Fruit fly (Drosophila melanogaster) whole organism: ENCODE data around the gene CG43203.

Experiments
- CG8478 ChIP-seq: fragments of >200 bp; optimal IDR thresholded peaks from 2 replicates; lab custom pipeline; 2018; ENCODE audit warnings: inconsistent platforms
- Dll ChIP-seq: fragments of >200 bp; optimal IDR thresholded peaks from 2 replicates; lab custom pipeline; 2017
- EcR ChIP-seq, 2 experiments: fragments of >200 bp; optimal IDR thresholded peaks; 2 replicates each; lab custom pipeline; 2017; ENCODE audit warnings: missing biosample characterization in 2 of 2, missing genetic modification characterization in 2 of 2, missing genetic modification reagents in 2 of 2
- pan ChIP-seq: fragments of >200 bp; optimal IDR thresholded peaks from 2 replicates; lab custom pipeline; 2017
- psq ChIP-seq: fragments of >200 bp; optimal IDR thresholded peaks from 2 replicates; lab custom pipeline; 2017
- usp ChIP-seq: fragments of >200 bp; optimal IDR thresholded peaks from 2 replicates; lab custom pipeline; 2017; ENCODE audit warnings: missing biosample characterization, missing genetic modification characterization, mixed read lengths

Gene CG43203

dm6 chr3R:19383298-19383697 lies 29.4 kb downstream of the CG43203 start:
- no peak for TF ChIP-seq Dll (lab: Kevin White, UChicago)

dm6 chr3R:19387608-19388007 lies 33.8 kb downstream of the CG43203 start, which contains the start of gene CG3734:
Gene CG3734 (plus strand): TSS chr3R:19387861.
- TF ChIP-seq CG8478 (lab: Kevin White, UChicago): no peak
- TF ChIP-seq pan: no peak
- no peak for TF ChIP-seq usp (GFP tag; lab: Kevin White, UChicago)
- no peak for TF ChIP-seq Dll (lab: Kevin White, UChicago)
- no peak for TF ChIP-seq psq (lab: Kevin White, UChicago)
- no peak for TF ChIP-seq EcR (GFP tag; optimal IDR thresholded peaks at IDR 0.05; lab: Kevin White, UChicago)

- no peak for TF ChIP-seq psq (lab: Kevin White, UChicago)
- TF ChIP-seq EcR (GFP tag; optimal IDR thresholded peaks at IDR 0.05; lab: Kevin White, UChicago): no peak
- TF ChIP-seq Dll (lab: Kevin White, UChicago): no peak
- no peak for TF ChIP-seq pan
- no peak for TF ChIP-seq CG8478 (lab: Kevin White, UChicago)
- no peak for TF ChIP-seq usp (GFP tag; lab: Kevin White, UChicago)
These were observed 36.1 kb downstream of the CG43203 start, which contains the start of gene CG18493 for dm6 chr3R:19389919-19390318. Gene CG18493 (plus strand): TSS chr3R:19390270.

- TF ChIP-seq usp (GFP tag; lab: Kevin White, UChicago): no peak
- TF ChIP-seq Dll (lab: Kevin White, UChicago): no peak
- no peak for TF ChIP-seq CG8478 (lab: Kevin White, UChicago)
- TF ChIP-seq pan: no peak
- no peak for TF ChIP-seq psq (lab: Kevin White, UChicago)
- TF ChIP-seq EcR (GFP tag; optimal IDR thresholded peaks at IDR 0.05; lab: Kevin White, UChicago): no peak
These were observed 39.2 kb downstream of the CG43203 start, which contains the start of gene CG3739 for dm6 chr3R:19393060-19393459. Gene CG3739 (plus strand): TSS chr3R:19393360.

dm6 chr3R:19398467-19398866 lies 44.6 kb downstream of the CG43203 start, which contains the start of gene CG31244:
Gene CG31244 (minus strand): TSS chr3R:19398567.
- TF ChIP-seq Dll (lab: Kevin White, UChicago) (no peak), pan (no peak), psq (lab: Kevin White, UChicago) (no peak), CG8478 (lab: Kevin White, UChicago) (no peak), EcR (GFP tag; optimal IDR thresholded peaks at IDR 0.05; lab: Kevin White, UChicago) (no peak), usp (GFP tag; lab: Kevin White, UChicago) (no peak)

dm6 chr3R:19403096-19403515 lies 49.3 kb downstream of the CG43203 start, which contains the start of the genes Ino80 and Aptx:
Gene Ino80 (minus strand): TSS chr3R:19403153.
Gene Aptx (plus strand): TSS chr3R:19403455.
- TF ChIP-seq pan: no peak
- no peak for TF ChIP-seq CG8478 (lab: Kevin White, UChicago)
- no peak for TF ChIP-seq usp (GFP tag; lab: Kevin White, UChicago)
- TF ChIP-seq Dll (lab: Kevin White, UChicago): no peak
- no peak for TF ChIP-seq psq (lab: Kevin White, UChicago)
- TF ChIP-seq EcR (GFP tag; optimal IDR thresholded peaks at IDR 0.05; lab: Kevin White, UChicago): no peak

- TF ChIP-seq usp (GFP tag; lab: Kevin White, UChicago) (no peak), psq (lab: Kevin White, UChicago) (no peak), EcR (GFP tag; optimal IDR thresholded peaks at IDR 0.05; lab: Kevin White, UChicago) (no peak), Dll (lab: Kevin White, UChicago) (no peak), pan (no peak), CG8478 (lab: Kevin White, UChicago) (no peak)
These were observed 50.4 kb downstream of the CG43203 start for dm6 chr3R:19404296-19404695.
